Worm (Caenorhabditis elegans) whole organism, young adult: Measurements from ENCODE around the gene C34C12.6.

Source experiments
- athp-1 ChIP-seq: sonication (generic microtip); optimal IDR thresholded peaks from 2 replicates; lab custom pipeline; 2017; ENCODE audit warnings: mild to moderate bottlenecking, missing genetic modification characterization, missing compliant biosample characterization
- sea-2 ChIP-seq: fragments of 200-800 bp; sonication (Bioruptor generic); IDR thresholded peaks from 2 replicates; pipeline ENCODE4 v1.3.6; 2022; ENCODE audit warnings: missing genetic modification characterization, missing compliant biosample characterization
- zfh-2 ChIP-seq: fragments of 200-800 bp; sonication (Bioruptor generic); conservative IDR thresholded peaks from 2 replicates; pipeline ENCODE4 v1.3.6; 2022; ENCODE audit warnings: missing genetic modification reagents, missing genetic modification characterization, missing compliant biosample characterization

- TF ChIP-seq athp-1 (tag; lab: Kevin White, UChicago) (no peak), sea-2 (GFP tag; lab: Robert Waterston, UW) (no peak), zfh-2 (GFP tag; lab: Robert Waterston, UW) (no peak)
Observed at ce11 chrIII:3511808-3512207, 29.4 kb downstream of the C34C12.6 start.
